Worm (Caenorhabditis elegans): ENCODE results near the gene daf-12.

- no peak for TF ChIP-seq aly-1 (tag; optimal IDR thresholded peaks at IDR 0.05)
- no peak for TF ChIP-seq F13C5.2 (tag; optimal IDR thresholded peaks at IDR 0.05)
Observed at ce11 chrX:10677009-10677408, 41.3 kb downstream of the daf-12 start, which contains the start of gene F13E6.1.

Data from whole organism, early embryonic.